Fruit fly (Drosophila melanogaster) whole organism, wandering third instar larva: ENCODE data around the gene Trhn.

Experiments used
- Abd-B ChIP-seq: fragments of >200 bp; optimal IDR thresholded peaks from 2 replicates; lab custom pipeline; 2017; ENCODE audit warnings: missing biosample characterization, missing genetic modification characterization
- CG9705 ChIP-seq: fragments of 200-800 bp; sonication (Bioruptor generic); optimal IDR thresholded peaks from 2 replicates; lab custom pipeline; 2018; ENCODE audit warnings: missing biosample characterization, mild to moderate bottlenecking, missing genetic modification characterization
- Dfd ChIP-seq: fragments of >200 bp; optimal IDR thresholded peaks from 2 replicates; lab custom pipeline; 2017; ENCODE audit warnings: missing biosample characterization, missing genetic modification characterization
- Dif ChIP-seq: fragments of 200-275, 200-300 bp; sonication (Bioruptor generic); optimal IDR thresholded peaks from 2 replicates; lab custom pipeline; 2018; ENCODE audit warnings: missing biosample characterization, missing genetic modification characterization; ENCODE audit not compliant: partially characterized antibody
- GATAd ChIP-seq: sonication (Bioruptor generic); optimal IDR thresholded peaks from 2 replicates; lab custom pipeline; 2016; ENCODE audit warnings: missing biosample characterization, missing genetic modification characterization
- Hnf4 ChIP-seq: fragments of 200-800 bp; sonication (Bioruptor generic); optimal IDR thresholded peaks from 2 replicates; lab custom pipeline; 2016; ENCODE audit warnings: missing biosample characterization, mild to moderate bottlenecking, missing genetic modification characterization
- Hr83 ChIP-seq: fragments of 200-300 bp; sonication (Bioruptor generic); optimal IDR thresholded peaks from 2 replicates; lab custom pipeline; 2016; ENCODE audit warnings: missing biosample characterization, mild to moderate bottlenecking, missing genetic modification characterization, moderate library complexity; ENCODE audit not compliant: poor library complexity, severe bottlenecking
- Mio ChIP-seq: sonication (Bioruptor generic); optimal IDR thresholded peaks from 2 replicates; lab custom pipeline; 2016; ENCODE audit warnings: missing biosample characterization, missing genetic modification characterization
- Myc ChIP-seq: fragments of >200 bp; optimal IDR thresholded peaks from 2 replicates; lab custom pipeline; 2017
- N ChIP-seq: fragments of >200 bp; optimal IDR thresholded peaks from 2 replicates; lab custom pipeline; 2018; ENCODE audit warnings: missing biosample characterization, missing external identifiers, missing genetic modification characterization
- Rel ChIP-seq, 2 experiments: fragments of 200-800 bp; sonication (Bioruptor generic) in 1 of 2; optimal IDR thresholded peaks; 2 replicates in 1 of 2; 3 replicates in 1 of 2; lab custom pipeline; 2016 to 2019; ENCODE audit warnings: mild to moderate bottlenecking in 2 of 2, missing biosample characterization in 2 of 2, missing genetic modification characterization in 2 of 2, moderate library complexity in 1 of 2
- Sp1 ChIP-seq: fragments of 200-800 bp; sonication (Bioruptor generic); optimal IDR thresholded peaks from 3 replicates; lab custom pipeline; 2019; ENCODE audit warnings: missing biosample characterization, mild to moderate bottlenecking, missing genetic modification characterization, moderate library complexity
- Vsx2 ChIP-seq: fragments of 200-300, 225-300 bp; sonication (Bioruptor generic); optimal IDR thresholded peaks from 2 replicates; lab custom pipeline; 2018; ENCODE audit warnings: missing biosample characterization, missing genetic modification characterization; ENCODE audit not compliant: partially characterized antibody
- br ChIP-seq: fragments of 200-800 bp; sonication (Bioruptor generic); optimal IDR thresholded peaks from 2 replicates; lab custom pipeline; 2016; ENCODE audit warnings: missing biosample characterization, missing genetic modification characterization
- brk ChIP-seq: fragments of 200-800 bp; sonication (Bioruptor generic); optimal IDR thresholded peaks from 2 replicates; lab custom pipeline; 2016; ENCODE audit warnings: missing biosample characterization, mild to moderate bottlenecking, missing genetic modification characterization
- dl ChIP-seq, 2 experiments: fragments of 175-275, 200-275 bp in 1 of 2; fragments of 200-275 bp in 1 of 2; sonication (Bioruptor generic); optimal IDR thresholded peaks; lab custom pipeline; 2018; ENCODE audit warnings: mild to moderate bottlenecking in 2 of 2, missing biosample characterization in 2 of 2, missing genetic modification characterization in 2 of 2, moderate library complexity in 2 of 2; ENCODE audit not compliant: partially characterized antibody in 2 of 2, insufficient read depth in 1 of 2
- dmrt93B ChIP-seq: fragments of 200-800 bp; sonication (Bioruptor generic); optimal IDR thresholded peaks from 2 replicates; lab custom pipeline; 2018; ENCODE audit warnings: missing biosample characterization, mild to moderate bottlenecking, missing genetic modification characterization
- ey ChIP-seq: fragments of 200-800 bp; sonication (Bioruptor generic); optimal IDR thresholded peaks from 2 replicates; lab custom pipeline; 2016; ENCODE audit warnings: missing biosample characterization, missing genetic modification characterization
- fru ChIP-seq: fragments of 200-800 bp; sonication (Bioruptor generic); optimal IDR thresholded peaks from 3 replicates; lab custom pipeline; 2016; ENCODE audit warnings: missing biosample characterization, mild to moderate bottlenecking, missing genetic modification characterization
- h ChIP-seq: fragments of 200-800 bp; sonication (Bioruptor generic); optimal IDR thresholded peaks from 3 replicates; lab custom pipeline; 2016; ENCODE audit warnings: missing biosample characterization, mild to moderate bottlenecking, missing genetic modification characterization
- jim ChIP-seq: fragments of 175-275, 200-325 bp; sonication (Bioruptor generic); optimal IDR thresholded peaks from 2 replicates; lab custom pipeline; 2016; ENCODE audit warnings: missing biosample characterization, mild to moderate bottlenecking, missing genetic modification characterization
- psq ChIP-seq: fragments of 200-800 bp; sonication (Bioruptor generic); optimal IDR thresholded peaks from 3 replicates; lab custom pipeline; 2017; ENCODE audit warnings: missing biosample characterization, mild to moderate bottlenecking, missing genetic modification characterization, moderate library complexity
- rgr ChIP-seq: fragments of 200-800 bp; sonication (Bioruptor generic); optimal IDR thresholded peaks from 3 replicates; lab custom pipeline; 2016; ENCODE audit warnings: missing biosample characterization, mild to moderate bottlenecking, missing genetic modification characterization
- sv ChIP-seq: fragments of 200-800 bp; sonication (Bioruptor generic); optimal IDR thresholded peaks from 3 replicates; lab custom pipeline; 2016; ENCODE audit warnings: missing biosample characterization, missing genetic modification characterization
- tai ChIP-seq: sonication (Bioruptor generic); optimal IDR thresholded peaks from 2 replicates; lab custom pipeline; 2016; ENCODE audit warnings: missing biosample characterization, missing genetic modification characterization
- usp ChIP-seq: fragments of >200 bp; optimal IDR thresholded peaks from 2 replicates; lab custom pipeline; 2017; ENCODE audit warnings: missing biosample characterization, missing genetic modification characterization

Gene Trhn

DNA sequence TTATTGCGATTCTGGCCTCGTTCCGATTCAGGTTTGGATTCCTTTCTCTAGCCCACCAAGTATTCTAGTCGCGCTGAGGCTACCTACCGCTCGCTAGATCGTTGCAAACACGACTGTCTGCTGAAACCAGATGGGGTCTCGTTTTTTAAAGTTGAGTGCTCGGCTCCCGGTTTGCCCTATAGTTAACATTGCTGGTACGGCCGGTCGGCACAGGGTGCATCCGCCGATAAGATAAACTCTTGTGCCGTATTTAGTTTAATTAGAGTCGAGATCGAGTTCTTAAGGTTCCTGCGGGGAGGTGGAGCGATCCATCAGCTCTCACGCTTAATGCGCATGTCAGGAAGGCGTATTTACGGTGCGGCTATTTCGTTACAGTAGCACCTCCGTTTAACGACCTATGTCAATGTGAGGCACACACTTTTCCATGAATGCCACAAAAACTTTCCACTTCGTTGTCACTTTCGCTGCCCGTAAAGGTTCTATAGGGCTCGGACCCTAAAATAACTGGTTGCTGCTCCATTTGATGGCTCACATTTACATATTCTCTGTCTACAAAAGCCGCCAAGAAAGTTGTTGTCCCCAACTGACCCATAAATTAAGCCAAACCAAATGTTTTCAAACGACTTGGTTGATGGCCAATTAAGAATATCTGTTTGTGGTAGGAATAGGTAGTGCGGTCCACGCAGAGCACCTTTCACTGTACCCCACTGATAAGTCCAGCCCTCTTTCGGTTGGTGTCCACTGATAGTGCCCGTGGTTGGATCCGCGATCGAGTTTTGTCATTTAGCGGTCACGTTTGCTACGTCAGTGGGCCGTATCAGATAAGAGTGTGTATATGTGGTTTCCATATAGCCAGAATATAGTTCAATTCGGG, 11.9 kb upstream of the Trhn start, which contains the start of gene CG9119 (continued):
- TF ChIP-seq dmrt93B, result peak; percentile 34
- TF ChIP-seq psq (GFP tag; lab: Kevin White, UChicago), result peak; percentile 6
- TF ChIP-seq N (GFP tag; lab: Kevin White, UChicago), result no peak
- TF ChIP-seq Abd-B, result no peak
- no peak for TF ChIP-seq jim
- peak; percentile 40 for TF ChIP-seq sv (GFP tag; lab: Kevin White, UChicago)
- TF ChIP-seq dl (GFP tag; optimal IDR thresholded peaks at IDR 0.05; lab: Kevin White, UChicago; ENCODE audit: insufficient read depth in 1 of 2, partially characterized antibody in 2 of 2), result no peak
- TF ChIP-seq br, result peak; percentile 52
- TF ChIP-seq Dif (GFP tag; lab: Kevin White, UChicago), result no peak

DNA sequence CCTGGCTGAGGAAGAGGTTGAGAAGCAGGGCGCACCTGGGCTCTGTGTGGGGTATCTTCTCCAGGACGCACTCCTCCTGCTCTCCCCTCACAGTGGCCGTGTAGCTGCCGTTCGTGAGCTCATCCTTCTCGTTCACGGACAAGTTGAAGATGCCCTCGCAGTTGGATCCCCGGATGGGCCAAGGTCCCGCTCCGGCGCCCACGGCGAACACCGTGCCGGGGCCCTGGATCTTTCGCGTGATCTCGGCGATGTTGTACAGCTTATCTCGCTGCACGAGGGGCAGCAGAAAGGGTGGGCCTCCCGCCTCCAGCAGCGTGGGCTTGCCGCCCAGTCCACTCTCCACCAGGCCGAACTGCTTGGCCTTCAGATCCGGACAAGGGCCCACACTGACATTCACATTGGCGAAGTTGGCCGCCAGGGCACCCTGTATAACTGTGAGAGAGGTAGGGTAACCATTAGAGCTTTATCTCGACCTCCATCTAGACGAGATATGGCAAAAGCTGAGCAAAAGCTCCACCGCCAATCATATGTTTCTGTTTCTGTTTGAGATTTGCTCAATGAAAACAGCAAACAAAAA, 11.0 kb upstream of the Trhn start:
- peak; percentile 97 for TF ChIP-seq Dfd
- no peak for TF ChIP-seq tai (GFP tag; lab: Kevin White, UChicago)
- TF ChIP-seq sv (GFP tag; lab: Kevin White, UChicago), result no peak

DNA sequence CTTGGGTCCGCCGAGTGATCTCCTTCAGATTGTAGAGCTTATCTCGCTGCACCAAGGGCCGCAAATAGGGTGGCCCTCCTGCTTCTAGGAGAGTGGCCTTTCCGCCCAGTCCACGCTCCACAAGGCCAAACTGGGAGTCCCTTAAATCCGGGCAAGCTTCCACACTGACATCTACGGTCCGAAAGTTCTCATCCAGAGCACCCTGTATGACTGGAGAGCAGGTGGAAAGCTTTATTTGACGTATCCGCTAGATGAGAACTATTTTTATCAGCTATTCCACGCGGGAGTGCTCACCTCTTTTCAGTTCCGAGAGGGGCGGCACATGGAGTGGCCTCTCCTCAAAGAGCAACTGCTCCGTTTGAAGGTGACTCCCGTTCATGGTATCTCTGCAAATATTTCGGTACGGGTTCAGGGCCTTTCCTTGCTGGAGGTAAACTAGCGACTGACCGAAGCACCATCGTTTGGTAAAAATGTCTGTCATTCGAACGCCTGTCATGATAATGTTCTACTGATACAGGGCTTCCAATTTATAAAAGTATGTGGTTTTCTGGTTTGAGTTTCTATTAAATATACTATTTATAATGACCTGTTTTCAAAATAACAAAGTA, 9.7 kb upstream of the Trhn start, which contains the start of gene meep:
meep (minus strand) TSS at position 449 of the 608 bp plus-strand sequence.
- TF ChIP-seq GATAd (GFP tag; lab: Kevin White, UChicago) (no peak), dl (GFP tag; optimal IDR thresholded peaks at IDR 0.05; lab: Kevin White, UChicago; ENCODE audit: insufficient read depth in 1 of 2, partially characterized antibody in 2 of 2) (no peak), brk (GFP tag; lab: Kevin White, UChicago) (no peak), Vsx2 (GFP tag; lab: Kevin White, UChicago) (no peak), tai (GFP tag; lab: Kevin White, UChicago) (no peak)

DNA sequence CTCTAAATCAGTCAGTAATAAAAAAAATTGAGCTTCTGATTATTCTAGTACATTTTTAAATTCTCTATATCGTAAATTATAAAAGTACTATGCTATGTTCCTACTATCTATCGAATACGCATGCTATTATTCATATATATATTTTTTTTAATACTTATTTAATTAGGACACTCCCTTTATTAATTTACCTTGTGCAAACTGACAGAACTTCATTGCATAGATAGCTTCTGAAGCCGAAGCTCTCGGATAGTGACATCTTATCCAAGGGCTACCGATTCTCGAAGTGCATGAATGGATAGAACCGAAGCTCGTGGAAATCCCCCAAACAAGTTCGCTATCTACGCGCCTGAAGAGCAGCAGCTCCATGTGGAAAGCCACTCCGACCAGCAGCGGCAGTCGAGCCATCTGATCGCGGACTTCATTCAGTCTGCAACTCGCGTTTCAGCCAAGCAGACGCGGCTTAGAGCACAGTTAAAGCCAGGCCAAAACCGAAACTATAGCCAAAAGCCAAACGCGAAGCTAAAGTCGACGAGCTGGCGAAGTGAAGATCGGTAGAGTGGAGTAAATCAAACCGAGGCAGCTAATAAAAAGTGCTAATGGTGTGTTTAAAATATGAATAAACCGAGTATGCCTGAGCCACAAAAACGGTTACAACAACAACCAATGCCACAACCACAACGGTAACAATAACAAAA, 7.5 kb upstream of the Trhn start, which contains the start of gene mwh:
mwh (plus strand) TSS at position 430 of the 695 bp plus-strand sequence.
- TF ChIP-seq ey (GFP tag; lab: Kevin White, UChicago) (no peak), psq (GFP tag; lab: Kevin White, UChicago) (no peak), usp (GFP tag; lab: Kevin White, UChicago) (no peak), sv (GFP tag; lab: Kevin White, UChicago) (no peak), N (GFP tag; lab: Kevin White, UChicago) (no peak), GATAd (GFP tag; lab: Kevin White, UChicago) (no peak), Rel (GFP tag; optimal IDR thresholded peaks at IDR 0.05; lab: Kevin White, UChicago) (no peak), Rel (tag; optimal IDR thresholded peaks at IDR 0.05; lab: Kevin White, UChicago) (no peak), Hr83 (GFP tag; lab: Kevin White, UChicago) (no peak), rgr (GFP tag; lab: Kevin White, UChicago) (no peak), Hnf4 (no peak), dl (GFP tag; optimal IDR thresholded peaks at IDR 0.05; lab: Kevin White, UChicago; ENCODE audit: insufficient read depth in 1 of 2, partially characterized antibody in 2 of 2) (no peak), h (GFP tag; lab: Kevin White, UChicago) (no peak), CG9705 (GFP tag; lab: Kevin White, UChicago) (no peak), Sp1 (no peak), Abd-B (no peak), Myc (lab: Kevin White, UChicago) (no peak), fru (GFP tag; lab: Kevin White, UChicago) (no peak), Mio (GFP tag; lab: Kevin White, UChicago) (no peak)
